Fruit fly (Drosophila melanogaster): Measurements from ENCODE around the gene CG13737.

CG13737 gene

dm6 chr3L:13919794-13920631, 41.2 kb downstream of the CG13737 start (continued):
- peak; percentile 88 for TF ChIP-seq Fer3 (tag; optimal IDR thresholded peaks at IDR 0.05)
- TF ChIP-seq pnt (GFP tag; optimal IDR thresholded peaks at IDR 0.05) = peak; percentile 90
- TF ChIP-seq CG10654 (GFP tag; optimal IDR thresholded peaks at IDR 0.05) = peak; percentile 86
- TF ChIP-seq CG14014 (GFP tag; IDR thresholded peaks at IDR 0.05) = peak; percentile 82
- TF ChIP-seq CG3065 (GFP tag; optimal IDR thresholded peaks at IDR 0.05) = peak; percentile 66
- TF ChIP-seq CG6683 (GFP tag; optimal IDR thresholded peaks at IDR 0.05) = peak; percentile 82
- TF ChIP-seq CG15011 (GFP tag; optimal IDR thresholded peaks at IDR 0.05) = peak; percentile 89
- TF ChIP-seq CG4707 (GFP tag; optimal IDR thresholded peaks at IDR 0.05) = peak; percentile 58
- TF ChIP-seq CG11398 (GFP tag; optimal IDR thresholded peaks at IDR 0.05) = peak; percentile 80
- peak; percentile 88 for TF ChIP-seq Ptx1 (GFP tag; IDR thresholded peaks at IDR 0.05)
- TF ChIP-seq odd (GFP tag; optimal IDR thresholded peaks at IDR 0.05) = peak; percentile 88
- peak; percentile 86 for TF ChIP-seq CG6854 (GFP tag; optimal IDR thresholded peaks at IDR 0.05)
- TF ChIP-seq grau (tag; optimal IDR thresholded peaks at IDR 0.05) = peak; percentile 94
- peak; percentile 91 for TF ChIP-seq slbo (GFP tag; IDR thresholded peaks at IDR 0.05)
- TF ChIP-seq CG6689 (GFP tag; IDR thresholded peaks at IDR 0.05) = peak; percentile 87
- peak; percentile 82 for TF ChIP-seq CG12744 (GFP tag; optimal IDR thresholded peaks at IDR 0.05)
- TF ChIP-seq Doc3 (GFP tag; IDR thresholded peaks at IDR 0.05; ENCODE audit: partially characterized antibody) = no peak; the same call in 2 of the 3 replicates
- peak; percentile 44 for TF ChIP-seq Ravus (GFP tag; IDR thresholded peaks at IDR 0.05)
- peak; percentile 89 for TF ChIP-seq CG10543 (GFP tag; optimal IDR thresholded peaks at IDR 0.05)
- peak; percentile 86 for TF ChIP-seq ab (GFP tag; optimal IDR thresholded peaks at IDR 0.05)
- TF ChIP-seq az2 (GFP tag; optimal IDR thresholded peaks at IDR 0.05) = peak; percentile 92
- peak; percentile 92 for TF ChIP-seq Fer1 (GFP tag; optimal IDR thresholded peaks at IDR 0.05)
- TF ChIP-seq CG10366 (GFP tag; IDR thresholded peaks at IDR 0.05) = peak; percentile 75
- peak; percentile 79; the same call in 2 of the 3 replicates for TF ChIP-seq CG11560 (tag; IDR thresholded peaks at IDR 0.05)
- TF ChIP-seq usp (GFP tag; optimal IDR thresholded peaks at IDR 0.05) = no peak
- peak; percentile 15 for TF ChIP-seq Hey (tag; optimal IDR thresholded peaks at IDR 0.05)
- no peak for TF ChIP-seq Scr (GFP tag; IDR thresholded peaks at IDR 0.05; ENCODE audit: partially characterized antibody)
- TF ChIP-seq Rx (GFP tag; IDR thresholded peaks at IDR 0.05) = peak; percentile 55; the same call in 1 of the 2 replicates
- TF ChIP-seq gce (GFP tag; IDR thresholded peaks at IDR 0.05) = no peak
- TF ChIP-seq CG13424 (tag; optimal IDR thresholded peaks at IDR 0.05) = peak; percentile 93
- TF ChIP-seq CG32772 (GFP tag; IDR thresholded peaks at IDR 0.05) = peak; percentile 67
- peak; percentile 36; the same call in 1 of the 2 replicates for TF ChIP-seq MBD-R2 (GFP tag; IDR thresholded peaks at IDR 0.05)
- TF ChIP-seq Taf1 (GFP tag; IDR thresholded peaks at IDR 0.05) = peak; percentile 55; the same call in 1 of the 2 replicates
- TF ChIP-seq CG11696 (GFP tag; IDR thresholded peaks at IDR 0.05) = 0 out of 2 replicates have a peak, but pooled peaks have one; percentile 21
- no peak for TF ChIP-seq MTF-1 (GFP tag; optimal IDR thresholded peaks at IDR 0.05; ENCODE audit: borderline replicate concordance)
- peak; percentile 2 for TF ChIP-seq pzg (GFP tag; optimal IDR thresholded peaks at IDR 0.05)
- TF ChIP-seq CG1647 (GFP tag; optimal IDR thresholded peaks at IDR 0.05) = peak; percentile 60
- TF ChIP-seq hkb (optimal IDR thresholded peaks at IDR 0.05) = no peak
- peak; percentile 70 for TF ChIP-seq hkb (GFP tag; IDR thresholded peaks at IDR 0.05)
- no peak for TF ChIP-seq zf30C (GFP tag; optimal IDR thresholded peaks at IDR 0.05)
- TF ChIP-seq CG31441 (GFP tag; IDR thresholded peaks at IDR 0.05) = peak; percentile 94
- TF ChIP-seq Ada2b (GFP tag; IDR thresholded peaks at IDR 0.05) = peak; percentile 78
- peak; percentile 94 for TF ChIP-seq CG11504 (tag; optimal IDR thresholded peaks at IDR 0.05)
- peak; percentile 90 for TF ChIP-seq Deaf1 (tag; optimal IDR thresholded peaks at IDR 0.05)
- TF ChIP-seq p53 (GFP tag; optimal IDR thresholded peaks at IDR 0.05) = peak; percentile 80
- peak; percentile 90 to 92 for TF ChIP-seq dpn (GFP tag; optimal IDR thresholded peaks at IDR 0.05)
- peak; percentile 90 for TF ChIP-seq CG12219 (GFP tag; optimal IDR thresholded peaks at IDR 0.05)
- TF ChIP-seq CG1792 (GFP tag; optimal IDR thresholded peaks at IDR 0.05) = peak; percentile 69
- no peak for TF ChIP-seq Elba2 (GFP tag; optimal IDR thresholded peaks at IDR 0.05)
- no peak for TF ChIP-seq Hr39 (optimal IDR thresholded peaks at IDR 0.05)
